Fruit fly (Drosophila melanogaster) whole organism, embryonic: ENCODE results near the gene CG32026.
A peak's percentile ranks its signal among the peaks of the same experiment; 100 is the strongest.

Experiments
- ATbp ChIP-seq: fragments of 200-800 bp; sonication (Bioruptor generic); optimal IDR thresholded peaks from 2 replicates; lab custom pipeline; 2017; ENCODE audit warnings: missing biosample characterization, mild to moderate bottlenecking, missing genetic modification characterization, missing genetic modification reagents
- Antp ChIP-seq: fragments of 200-800 bp; sonication (Bioruptor generic); optimal IDR thresholded peaks from 3 replicates; lab custom pipeline; 2016; ENCODE audit warnings: missing biosample characterization, missing genetic modification characterization
- Bteb2 ChIP-seq: fragments of 200-800 bp; sonication (Bioruptor generic); optimal IDR thresholded peaks from 2 replicates; lab custom pipeline; 2016; ENCODE audit warnings: missing biosample characterization, missing genetic modification characterization
- CG11695 ChIP-seq: fragments of 200-800 bp; sonication (Bioruptor generic); IDR thresholded peaks from 3 replicates; pipeline ENCODE4 v1.3.6; 2022; ENCODE audit warnings: missing biosample characterization, missing genetic modification characterization
- CG12155 ChIP-seq: fragments of 200-800 bp; sonication (Bioruptor generic); optimal IDR thresholded peaks from 3 replicates; lab custom pipeline; 2016; ENCODE audit warnings: missing biosample characterization, missing genetic modification characterization
- CG12391 ChIP-seq: fragments of 200-800 bp; sonication (Bioruptor generic); optimal IDR thresholded peaks from 3 replicates; lab custom pipeline; 2018; ENCODE audit warnings: missing biosample characterization, mild to moderate bottlenecking, missing genetic modification characterization, moderate library complexity
- CG13775 ChIP-seq: fragments of 200-800 bp; sonication (Bioruptor generic); optimal IDR thresholded peaks from 3 replicates; lab custom pipeline; 2017; ENCODE audit warnings: missing biosample characterization, mild to moderate bottlenecking, missing genetic modification characterization
- CG15696 ChIP-seq: fragments of 200-800 bp; sonication (Bioruptor generic); optimal IDR thresholded peaks from 2 replicates; lab custom pipeline; 2019; ENCODE audit warnings: missing biosample characterization, mild to moderate bottlenecking, missing genetic modification characterization, moderate library complexity
- CG16815 ChIP-seq: fragments of 200-800 bp; sonication (Bioruptor generic); optimal IDR thresholded peaks from 3 replicates; lab custom pipeline; 2017; ENCODE audit warnings: missing biosample characterization, mild to moderate bottlenecking, missing genetic modification characterization
- CG18599 ChIP-seq: fragments of 200-800 bp; sonication (Bioruptor generic); optimal IDR thresholded peaks from 3 replicates; lab custom pipeline; 2017; ENCODE audit warnings: missing biosample characterization, missing genetic modification characterization, mild to moderate bottlenecking, moderate library complexity, missing genetic modification reagents
- CG2120 ChIP-seq: fragments of 200-800 bp; sonication (Bioruptor generic); optimal IDR thresholded peaks from 3 replicates; lab custom pipeline; 2016; ENCODE audit warnings: missing biosample characterization, missing genetic modification characterization
- CG2712 ChIP-seq: fragments of 200-800 bp; optimal IDR thresholded peaks from 3 replicates; lab custom pipeline; 2019; ENCODE audit warnings: missing biosample characterization, mild to moderate bottlenecking, missing genetic modification characterization, moderate library complexity
- CG2889 ChIP-seq: fragments of 200-800 bp; sonication (Bioruptor generic); IDR thresholded peaks from 3 replicates; pipeline ENCODE4 v1.3.6; 2022; ENCODE audit warnings: missing biosample characterization, missing genetic modification characterization
- CG32767 ChIP-seq: fragments of 200-800 bp; sonication (Bioruptor generic); IDR thresholded peaks from 2 replicates; pipeline ENCODE4 v1.3.6; 2022; ENCODE audit warnings: missing biosample characterization, missing genetic modification characterization
- CG4328 ChIP-seq: fragments of 200-800 bp; sonication (Bioruptor generic); optimal IDR thresholded peaks from 3 replicates; lab custom pipeline; 2017; ENCODE audit warnings: missing biosample characterization, missing genetic modification reagents, missing genetic modification characterization
- CG4360 ChIP-seq: fragments of 200-800 bp; sonication (Bioruptor generic); IDR thresholded peaks from 2 replicates; pipeline ENCODE4 v1.3.6; 2022; ENCODE audit warnings: missing biosample characterization, missing genetic modification characterization
- CG4617 ChIP-seq: fragments of 200-800 bp; sonication (Bioruptor generic); optimal IDR thresholded peaks from 3 replicates; lab custom pipeline; 2016; ENCODE audit warnings: missing biosample characterization, missing genetic modification characterization, borderline replicate concordance
- CG6765 ChIP-seq: fragments of 200-800 bp; sonication (Bioruptor generic); optimal IDR thresholded peaks from 3 replicates; lab custom pipeline; 2017; ENCODE audit warnings: missing biosample characterization, mild to moderate bottlenecking, missing genetic modification characterization
- CG6813 ChIP-seq: fragments of 200-800 bp; sonication (Bioruptor generic); optimal IDR thresholded peaks from 2 replicates; lab custom pipeline; 2017; ENCODE audit warnings: missing biosample characterization, missing genetic modification characterization, mild to moderate bottlenecking, moderate library complexity, missing genetic modification reagents
- CG7556 ChIP-seq: fragments of 200-800 bp; sonication (Bioruptor generic); optimal IDR thresholded peaks from 2 replicates; lab custom pipeline; 2017; ENCODE audit warnings: missing biosample characterization, mild to moderate bottlenecking, missing genetic modification characterization
- CG7839 ChIP-seq: fragments of 200-800 bp; sonication (Bioruptor generic); optimal IDR thresholded peaks from 3 replicates; lab custom pipeline; 2018; ENCODE audit warnings: missing biosample characterization, mild to moderate bottlenecking, missing genetic modification characterization, moderate library complexity
- CG8478 ChIP-seq: fragments of >200 bp; optimal IDR thresholded peaks from 2 replicates; lab custom pipeline; 2018
- CG9437 ChIP-seq: fragments of 200-800 bp; sonication (Bioruptor generic); optimal IDR thresholded peaks from 2 replicates; lab custom pipeline; 2018; ENCODE audit warnings: missing biosample characterization, mild to moderate bottlenecking, missing genetic modification characterization
- D ChIP-seq, 2 experiments: fragments of 200-800 bp in 1 of 2; fragments of >200 bp in 1 of 2; sonication (Bioruptor generic) in 1 of 2; optimal IDR thresholded peaks; 2 replicates in 1 of 2; 3 replicates in 1 of 2; lab custom pipeline; 2017; ENCODE audit warnings: mild to moderate bottlenecking in 1 of 2, missing biosample characterization in 1 of 2, missing genetic modification characterization in 1 of 2, missing genetic modification reagents in 1 of 2
- Dp ChIP-seq: fragments of 200-800 bp; sonication (Bioruptor generic); optimal IDR thresholded peaks from 2 replicates; lab custom pipeline; 2018; ENCODE audit warnings: missing biosample characterization, mild to moderate bottlenecking, missing genetic modification characterization, moderate library complexity
- Drgx ChIP-seq: fragments of 200-800 bp; sonication (Bioruptor generic); IDR thresholded peaks from 2 replicates; pipeline ENCODE4 v1.3.6; 2022; ENCODE audit warnings: missing biosample characterization, missing genetic modification characterization
- GATAe ChIP-seq: fragments of 200-800 bp; sonication (Bioruptor generic); conservative IDR thresholded peaks from 2 replicates; pipeline ENCODE4 v1.3.6; 2022; ENCODE audit warnings: missing biosample characterization, missing genetic modification characterization
- HHEX ChIP-seq: fragments of 200-800 bp; sonication (Bioruptor generic); optimal IDR thresholded peaks from 3 replicates; lab custom pipeline; 2017; ENCODE audit warnings: missing biosample characterization, mild to moderate bottlenecking, missing genetic modification characterization, missing genetic modification reagents
- Hr78 ChIP-seq, 2 experiments: fragments of 200-800 bp in 1 of 2; fragments of >200 bp in 1 of 2; sonication (Bioruptor generic) in 1 of 2; optimal IDR thresholded peaks; 2 replicates each; lab custom pipeline; 2017 to 2019; ENCODE audit warnings: missing biosample characterization in 2 of 2, missing genetic modification characterization in 2 of 2, mild to moderate bottlenecking in 1 of 2, moderate library complexity in 1 of 2
- Med ChIP-seq: fragments of 200-800 bp; sonication (Bioruptor generic); peaks from one replicate; lab custom pipeline; 2016; ENCODE audit warnings: missing biosample characterization, missing genetic modification characterization, mild to moderate bottlenecking, inconsistent platforms, moderate library complexity
- Myb ChIP-seq: fragments of 200-800 bp; sonication (Bioruptor generic); optimal IDR thresholded peaks from 2 replicates; lab custom pipeline; 2016; ENCODE audit warnings: missing biosample characterization, missing genetic modification characterization
- Sox100B ChIP-seq: fragments of 200-800 bp; sonication (Bioruptor generic); optimal IDR thresholded peaks from 3 replicates; lab custom pipeline; 2018; ENCODE audit warnings: missing biosample characterization, mild to moderate bottlenecking, missing genetic modification characterization
- Sox102F ChIP-seq: fragments of 200-800 bp; sonication (Bioruptor generic); optimal IDR thresholded peaks from 2 replicates; lab custom pipeline; 2018; ENCODE audit warnings: missing biosample characterization, mild to moderate bottlenecking, missing genetic modification characterization, moderate library complexity
- Ssrp ChIP-seq: fragments of 200-800 bp; sonication (Bioruptor generic); optimal IDR thresholded peaks from 2 replicates; lab custom pipeline; 2018; ENCODE audit warnings: missing biosample characterization, mild to moderate bottlenecking, missing genetic modification characterization, moderate library complexity
- Stat92E ChIP-seq, 3 experiments: fragments of >200 bp in 2 of 3; fragments of 200-800 bp in 1 of 3; sonication (Bioruptor generic) in 1 of 3; optimal IDR thresholded peaks; 2 replicates each; lab custom pipeline; 2017 to 2019; ENCODE audit warnings: missing biosample characterization in 3 of 3, missing genetic modification characterization in 3 of 3, mild to moderate bottlenecking in 1 of 3, moderate library complexity in 1 of 3
- TFAM ChIP-seq: fragments of 200-800 bp; sonication (Bioruptor generic); optimal IDR thresholded peaks from 2 replicates; lab custom pipeline; 2017; ENCODE audit warnings: missing biosample characterization, missing genetic modification characterization, inconsistent platforms
- cato ChIP-seq: fragments of 200-800 bp; sonication (Bioruptor generic); optimal IDR thresholded peaks from 2 replicates; lab custom pipeline; 2016; ENCODE audit warnings: missing biosample characterization, missing genetic modification characterization, borderline replicate concordance
- chif ChIP-seq, 2 experiments: fragments of 200-800 bp; sonication (Bioruptor generic); optimal IDR thresholded peaks; 3 replicates each; lab custom pipeline; 2016; ENCODE audit warnings: missing biosample characterization in 2 of 2, missing genetic modification characterization in 2 of 2
- fd96Cb ChIP-seq: fragments of 200-800 bp; sonication (Bioruptor generic); optimal IDR thresholded peaks from 2 replicates; lab custom pipeline; 2018; ENCODE audit warnings: missing biosample characterization, mild to moderate bottlenecking, missing genetic modification characterization, moderate library complexity
- grau ChIP-seq: fragments of 200-800 bp; optimal IDR thresholded peaks from 3 replicates; lab custom pipeline; 2019; ENCODE audit warnings: missing biosample characterization, mild to moderate bottlenecking, missing genetic modification characterization, moderate library complexity
- lola ChIP-seq, 3 experiments: fragments of >200 bp in 2 of 3; fragments of 200-800 bp in 1 of 3; sonication (Bioruptor generic) in 1 of 3; optimal IDR thresholded peaks; 2 replicates each; lab custom pipeline; 2017 to 2019; ENCODE audit warnings: missing biosample characterization in 3 of 3, missing genetic modification characterization in 3 of 3, mild to moderate bottlenecking in 1 of 3, moderate library complexity in 1 of 3
- nerfin-1 ChIP-seq: fragments of 200-800 bp; sonication (Bioruptor generic); optimal IDR thresholded peaks from 3 replicates; lab custom pipeline; 2019; ENCODE audit warnings: missing biosample characterization, mild to moderate bottlenecking, missing genetic modification characterization, moderate library complexity
- phol ChIP-seq: fragments of 200-800 bp; sonication (Bioruptor generic); optimal IDR thresholded peaks from 3 replicates; lab custom pipeline; 2018; ENCODE audit warnings: missing biosample characterization, mild to moderate bottlenecking, missing genetic modification characterization, moderate library complexity
- pita ChIP-seq: fragments of 200-800 bp; sonication (Bioruptor generic); optimal IDR thresholded peaks from 2 replicates; lab custom pipeline; 2017; ENCODE audit warnings: missing biosample characterization, mild to moderate bottlenecking, missing genetic modification characterization
- repo ChIP-seq: fragments of 200-800 bp; sonication (Bioruptor generic); optimal IDR thresholded peaks from 2 replicates; lab custom pipeline; 2016; ENCODE audit warnings: missing biosample characterization, missing genetic modification characterization
- shn ChIP-seq: fragments of 200-800 bp; sonication (Bioruptor generic); optimal IDR thresholded peaks from 3 replicates; lab custom pipeline; 2016; ENCODE audit warnings: missing biosample characterization, missing genetic modification characterization
- tin ChIP-seq: fragments of 200-800 bp; sonication (Bioruptor generic); optimal IDR thresholded peaks from 3 replicates; lab custom pipeline; 2016; ENCODE audit warnings: missing biosample characterization, missing genetic modification characterization
- zfh2 ChIP-seq: fragments of 200-800 bp; sonication (Bioruptor generic); optimal IDR thresholded peaks from 2 replicates; lab custom pipeline; 2016; ENCODE audit warnings: missing biosample characterization, missing genetic modification characterization

Gene CG32026

DNA sequence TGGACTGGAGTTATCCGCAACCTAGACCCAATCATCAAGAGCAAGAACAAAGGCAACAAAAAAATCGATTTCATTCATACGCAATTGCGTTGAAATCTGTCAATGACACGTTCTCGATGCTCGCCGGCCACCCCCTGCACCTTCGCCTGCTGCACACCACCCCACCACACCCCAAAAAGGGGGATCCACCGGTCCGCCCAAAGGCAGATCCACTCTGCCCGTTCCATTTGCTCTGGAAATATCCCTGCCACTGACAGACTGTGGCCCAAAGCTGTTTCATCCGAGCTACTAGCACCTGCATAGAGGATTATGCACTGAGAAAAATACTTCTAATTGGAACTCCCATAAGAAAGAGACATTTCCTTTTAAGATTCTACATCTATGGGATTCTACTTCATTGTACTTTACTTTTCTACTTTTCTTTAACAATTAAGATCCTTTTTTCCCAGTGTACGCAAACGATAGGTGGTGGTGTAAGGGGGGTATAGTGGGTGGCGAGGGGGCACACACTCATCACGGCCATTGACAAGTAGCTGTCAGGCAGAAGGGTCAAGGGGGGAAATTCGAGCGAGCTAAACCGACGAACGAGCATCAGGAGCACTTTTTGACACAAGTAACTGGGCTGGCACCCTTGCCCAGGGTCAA lies 12.4 kb upstream of the CG32026 start:
- peak; percentile 1 for TF ChIP-seq CG12155 (GFP tag; lab: Kevin White, UChicago)
- peak; percentile 54 for TF ChIP-seq fd96Cb (tag; lab: Kevin White, UChicago)
- TF ChIP-seq CG15696 (tag; lab: Kevin White, UChicago), result no peak
- no peak for TF ChIP-seq CG6813 (GFP tag; lab: Kevin White, UChicago)
- no peak for TF ChIP-seq pita (GFP tag; lab: Kevin White, UChicago)
- no peak for TF ChIP-seq CG8478
- peak; percentile 46 for TF ChIP-seq CG13775 (GFP tag; lab: Kevin White, UChicago)
- no peak for TF ChIP-seq Dp (GFP tag; lab: Kevin White, UChicago)
- TF ChIP-seq grau (tag; lab: Kevin White, UChicago), result peak; percentile 46
- peak; percentile 31 for TF ChIP-seq CG7839 (tag; lab: Kevin White, UChicago)
- no peak for TF ChIP-seq Med (GFP tag; lab: Kevin White, UChicago)
- peak; percentile 48 to 64 for TF ChIP-seq chif (GFP tag; optimal IDR thresholded peaks at IDR 0.05; lab: Kevin White, UChicago)
- TF ChIP-seq CG4617 (GFP tag; lab: Kevin White, UChicago), result no peak
- no peak for TF ChIP-seq cato (GFP tag; lab: Kevin White, UChicago)
- TF ChIP-seq nerfin-1 (tag; lab: Kevin White, UChicago), result no peak
- peak; percentile 6 for TF ChIP-seq shn (GFP tag; lab: Kevin White, UChicago)
- no peak for TF ChIP-seq Stat92E (GFP tag; optimal IDR thresholded peaks at IDR 0.05; lab: Kevin White, UChicago)
- no peak for TF ChIP-seq CG4328 (GFP tag; lab: Kevin White, UChicago)
- TF ChIP-seq CG4360 (GFP tag; lab: Robert Waterston, UW), result no peak
- no peak for TF ChIP-seq Bteb2
- no peak for TF ChIP-seq Hr78 (GFP tag; optimal IDR thresholded peaks at IDR 0.05; lab: Kevin White, UChicago)
- 0 out of 2 replicates have a peak, but pooled peaks have one; percentile 29 for TF ChIP-seq Drgx
- no peak for TF ChIP-seq CG16815 (GFP tag; lab: Kevin White, UChicago)
- TF ChIP-seq CG2712, result peak; percentile 74
- TF ChIP-seq TFAM (GFP tag; lab: Kevin White, UChicago), result no peak
- no peak for TF ChIP-seq zfh2 (GFP tag; lab: Kevin White, UChicago)
- peak; percentile 56 for TF ChIP-seq Sox102F (GFP tag; lab: Kevin White, UChicago)
- peak; percentile 45 for TF ChIP-seq CG7556
- 0 out of 3 replicates have a peak, but pooled peaks have one; percentile 19 for TF ChIP-seq CG11695 (GFP tag; lab: Robert Waterston, UW)
- peak; percentile 56 for TF ChIP-seq phol (tag; lab: Kevin White, UChicago)
- TF ChIP-seq ATbp (GFP tag; lab: Kevin White, UChicago), result no peak
- no peak for TF ChIP-seq CG32767 (GFP tag; lab: Robert Waterston, UW)
- TF ChIP-seq HHEX (GFP tag; lab: Kevin White, UChicago), result no peak
- no peak for TF ChIP-seq Antp
- peak; percentile 46 for TF ChIP-seq tin (GFP tag; lab: Kevin White, UChicago)
- 0 out of 3 replicates have a peak, but pooled peaks have one; percentile 51 for TF ChIP-seq CG2889 (GFP tag; lab: Robert Waterston, UW)
- no peak for TF ChIP-seq Myb (GFP tag; lab: Kevin White, UChicago)
- peak; percentile 57 for TF ChIP-seq CG12391 (tag; lab: Kevin White, UChicago)
- TF ChIP-seq CG9437 (GFP tag; lab: Kevin White, UChicago), result peak; percentile 17
- TF ChIP-seq CG6765 (GFP tag; lab: Kevin White, UChicago), result no peak
- peak; percentile 20 for TF ChIP-seq Sox100B (GFP tag; lab: Kevin White, UChicago)
- peak; percentile 55 for TF ChIP-seq CG18599 (GFP tag; lab: Kevin White, UChicago)
- peak in 1 of 3 experiments; percentile 52 for TF ChIP-seq lola (GFP tag; optimal IDR thresholded peaks at IDR 0.05; lab: Kevin White, UChicago)
- TF ChIP-seq GATAe (GFP tag; lab: Robert Waterston, UW), result no peak
- no peak for TF ChIP-seq repo
- peak; percentile 35 for TF ChIP-seq CG2120
- TF ChIP-seq Ssrp (tag; lab: Kevin White, UChicago), result peak; percentile 57
- TF ChIP-seq D (optimal IDR thresholded peaks at IDR 0.05; lab: Kevin White, UChicago), result no peak
- TF ChIP-seq D (GFP tag; optimal IDR thresholded peaks at IDR 0.05; lab: Kevin White, UChicago), result peak; percentile 45
